Fruit fly (Drosophila melanogaster) whole organism, prepupa: Measurements from ENCODE around the gene Sulf1.

Experiments
- CG16779 ChIP-seq: fragments of 200-800 bp; sonication (Bioruptor generic); optimal IDR thresholded peaks from 3 replicates; lab custom pipeline; 2017; ENCODE audit warnings: missing biosample characterization, mild to moderate bottlenecking, missing genetic modification characterization
- CG6276 ChIP-seq: fragments of 200-800 bp; sonication (Bioruptor generic); optimal IDR thresholded peaks from 2 replicates; lab custom pipeline; 2017; ENCODE audit warnings: missing biosample characterization, mild to moderate bottlenecking, missing genetic modification characterization
- Ets96B ChIP-seq: fragments of 200-800 bp; optimal IDR thresholded peaks from 2 replicates; lab custom pipeline; 2019; ENCODE audit warnings: missing biosample characterization, mild to moderate bottlenecking, missing genetic modification characterization, moderate library complexity
- Hr4 ChIP-seq: fragments of 200-800 bp; sonication (Bioruptor generic); optimal IDR thresholded peaks from 3 replicates; lab custom pipeline; 2016; ENCODE audit warnings: missing biosample characterization, missing genetic modification characterization
- Met ChIP-seq: fragments of 200-800 bp; sonication (Bioruptor generic); optimal IDR thresholded peaks from 3 replicates; lab custom pipeline; 2016; ENCODE audit warnings: missing biosample characterization, missing genetic modification characterization
- Sox15 ChIP-seq: fragments of 200-800 bp; sonication (Bioruptor generic); optimal IDR thresholded peaks from 3 replicates; lab custom pipeline; 2016; ENCODE audit warnings: missing biosample characterization, missing genetic modification characterization
- dsx ChIP-seq: fragments of 200-800 bp; optimal IDR thresholded peaks from 3 replicates; lab custom pipeline; 2019; ENCODE audit warnings: missing biosample characterization, mild to moderate bottlenecking, missing genetic modification characterization, moderate library complexity; ENCODE audit not compliant: poor library complexity, severe bottlenecking

DNA sequence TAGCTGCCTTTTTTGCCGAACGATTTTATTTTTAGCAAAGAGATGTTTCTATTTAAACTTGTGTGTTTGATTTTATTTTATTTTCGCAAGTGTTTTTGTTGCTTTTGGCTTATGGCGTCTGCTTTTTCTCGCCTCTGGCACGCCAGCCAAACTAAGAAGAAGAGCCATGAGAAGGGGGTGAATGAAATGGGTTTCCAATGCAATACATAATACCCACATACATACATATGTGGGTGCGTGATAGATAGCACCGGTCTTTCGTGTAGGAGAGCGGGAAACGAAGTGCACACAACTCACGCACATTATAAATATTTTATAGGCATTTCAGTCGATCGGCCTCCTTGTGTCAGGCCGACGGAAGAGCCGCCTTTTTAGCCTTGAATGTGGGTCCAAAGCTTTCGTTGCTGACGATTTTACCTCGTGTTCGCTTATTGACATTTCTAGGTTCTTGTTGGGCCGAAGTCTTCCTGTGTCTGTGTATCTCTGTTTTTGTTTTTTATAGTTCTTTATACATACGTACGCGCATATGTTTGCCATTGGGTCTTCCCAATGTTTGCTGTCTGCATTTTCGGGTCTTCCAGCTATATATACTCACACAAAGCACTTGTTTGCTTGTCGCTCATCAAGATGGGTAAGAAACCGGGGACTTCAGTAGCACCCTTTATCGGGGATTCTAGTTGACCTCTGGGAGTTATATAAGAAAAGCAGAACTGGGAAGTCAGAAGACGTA is 63.3 kb downstream of the Sulf1 start:
- TF ChIP-seq Ets96B (tag; lab: Kevin White, UChicago) (no peak), CG16779 (tag; lab: Kevin White, UChicago) (no peak), Sox15 (GFP tag; lab: Kevin White, UChicago) (no peak), dsx (no peak), Met (GFP tag; lab: Kevin White, UChicago) (no peak), Hr4 (GFP tag; lab: Kevin White, UChicago) (no peak), CG6276 (GFP tag; lab: Kevin White, UChicago) (no peak)
